Fruit fly (Drosophila melanogaster): Measurements from ENCODE around the gene CG5412.

Gene CG5412

DNA sequence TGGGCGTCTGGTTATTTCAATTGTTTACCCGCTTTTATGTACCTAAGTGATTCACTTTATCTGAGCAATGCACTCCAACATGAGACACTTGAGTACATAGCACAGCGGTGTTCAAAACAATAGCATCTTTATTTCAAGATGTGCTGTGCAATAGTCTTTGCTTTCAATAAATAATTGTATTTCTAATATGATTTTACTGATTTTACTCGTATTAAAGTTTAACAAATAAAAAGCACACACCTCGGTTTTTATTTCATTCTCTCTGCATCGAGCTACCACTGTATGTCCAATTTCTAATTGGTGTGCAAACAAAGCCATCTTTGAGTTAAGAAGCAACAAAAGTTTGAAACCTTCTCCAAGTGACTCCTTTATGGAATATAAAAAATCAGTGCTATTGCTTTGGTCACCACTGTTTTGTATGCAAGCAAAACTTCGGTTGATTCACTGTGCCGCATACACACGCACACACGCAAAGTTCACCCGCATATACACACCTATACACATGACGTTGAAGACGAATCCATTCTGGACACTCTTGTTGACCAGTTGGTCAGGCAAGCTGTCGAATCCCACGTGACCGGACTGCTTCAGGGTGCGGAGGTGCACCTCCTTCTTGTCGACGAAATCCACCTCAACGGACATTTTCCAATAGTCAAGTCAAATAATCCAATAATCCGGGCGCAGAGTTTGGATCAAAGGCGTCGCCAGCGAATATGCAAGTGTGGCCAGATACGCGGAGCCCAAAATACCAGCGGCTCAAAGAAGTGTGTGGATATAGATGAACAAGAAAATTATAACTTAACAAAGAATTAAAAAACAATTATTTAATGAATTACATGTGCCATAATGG is 11.0 kb downstream of the CG5412 start, which contains the start of gene Septin2 (continued):
- TF ChIP-seq repo (GFP tag; optimal IDR thresholded peaks at IDR 0.05) (peak; percentile 54), Aef1 (GFP tag; IDR thresholded peaks at IDR 0.05) (peak; percentile 38; the same call in 1 of the 3 replicates), CG15073 (GFP tag; optimal IDR thresholded peaks at IDR 0.05) (peak; percentile 50), CG14667 (GFP tag; IDR thresholded peaks at IDR 0.05) (peak; percentile 59), unc-4 (GFP tag; IDR thresholded peaks at IDR 0.05; ENCODE audit: partially characterized antibody) (0 out of 2 replicates have a peak, but pooled peaks have one; percentile 32), peb (GFP tag; IDR thresholded peaks at IDR 0.05) (0 out of 2 replicates have a peak, but pooled peaks have one; percentile 15), Dbx (GFP tag; IDR thresholded peaks at IDR 0.05) (no peak), CG32767 (GFP tag; IDR thresholded peaks at IDR 0.05) (peak; percentile 59; the same call in 1 of the 2 replicates), scrt (GFP tag; optimal IDR thresholded peaks at IDR 0.05) (peak; percentile 63), zen (tag; optimal IDR thresholded peaks at IDR 0.05) (peak; percentile 2), vfl (GFP tag; optimal IDR thresholded peaks at IDR 0.05) (no peak), CG8359 (GFP tag; optimal IDR thresholded peaks at IDR 0.05; ENCODE audit: borderline replicate concordance) (peak; percentile 73), ken (GFP tag; IDR thresholded peaks at IDR 0.05) (0 out of 3 replicates have a peak, but pooled peaks have one; percentile 49), sr (GFP tag; IDR thresholded peaks at IDR 0.05) (0 out of 3 replicates have a peak, but pooled peaks have one; percentile 18), dysf (GFP tag; IDR thresholded peaks at IDR 0.05) (peak; percentile 77), CG14710 (tag; optimal IDR thresholded peaks at IDR 0.05) (peak; percentile 85), CG10274 (GFP tag; optimal IDR thresholded peaks at IDR 0.05) (peak; percentile 33), CG2116 (GFP tag; optimal IDR thresholded peaks at IDR 0.05) (peak; percentile 44), gem (tag; optimal IDR thresholded peaks at IDR 0.05) (peak; percentile 88), fru (optimal IDR thresholded peaks at IDR 0.05) (no peak), sna (GFP tag; IDR thresholded peaks at IDR 0.05; ENCODE audit: partially characterized antibody) (peak; percentile 42; the same call in 1 of the 2 replicates), Hmx (GFP tag; optimal IDR thresholded peaks at IDR 0.05) (peak; percentile 12), CkIIα-i1 (GFP tag; IDR thresholded peaks at IDR 0.05) (0 out of 2 replicates have a peak, but pooled peaks have one; percentile 11), ewg (GFP tag; optimal IDR thresholded peaks at IDR 0.05) (peak; percentile 70), CG9797 (GFP tag; optimal IDR thresholded peaks at IDR 0.05) (peak; percentile 68), CG4404 (GFP tag; IDR thresholded peaks at IDR 0.05) (peak; percentile 38), E2f2 (GFP tag; IDR thresholded peaks at IDR 0.05) (peak; percentile 37; the same call in 1 of the 2 replicates), lmd (GFP tag; IDR thresholded peaks at IDR 0.05) (peak; percentile 73), CG8281 (tag; optimal IDR thresholded peaks at IDR 0.05) (peak; percentile 53), Chrac-16 (GFP tag; optimal IDR thresholded peaks at IDR 0.05) (peak; percentile 71), CG33557 (GFP tag; optimal IDR thresholded peaks at IDR 0.05) (peak; percentile 74), crc (GFP tag; optimal IDR thresholded peaks at IDR 0.05) (peak; percentile 53), CG18476 (GFP tag; optimal IDR thresholded peaks at IDR 0.05) (peak; percentile 81), D (optimal IDR thresholded peaks at IDR 0.05) (no peak), D (GFP tag; optimal IDR thresholded peaks at IDR 0.05) (peak; percentile 89), kay (GFP tag; optimal IDR thresholded peaks at IDR 0.05) (peak; percentile 68), Doc3 (GFP tag; IDR thresholded peaks at IDR 0.05; ENCODE audit: partially characterized antibody) (no peak), Fer2 (tag; optimal IDR thresholded peaks at IDR 0.05) (no peak), bigmax (GFP tag; optimal IDR thresholded peaks at IDR 0.05) (no peak), Sry-β (GFP tag; optimal IDR thresholded peaks at IDR 0.05) (peak; percentile 36), CG10959 (GFP tag; IDR thresholded peaks at IDR 0.05) (0 out of 2 replicates have a peak, but pooled peaks have one; percentile 51), CG31224 (GFP tag; IDR thresholded peaks at IDR 0.05) (no peak), Nf-YB (GFP tag; optimal IDR thresholded peaks at IDR 0.05) (peak; percentile 68), CG6854 (GFP tag; optimal IDR thresholded peaks at IDR 0.05) (peak; percentile 54), pum (GFP tag; optimal IDR thresholded peaks at IDR 0.05) (peak; percentile 56), CG16813 (GFP tag; IDR thresholded peaks at IDR 0.05; ENCODE audit: partially characterized antibody) (0 out of 3 replicates have a peak, but pooled peaks have one; percentile 6), CG10321 (GFP tag; IDR thresholded peaks at IDR 0.05) (peak; percentile 47; the same call in 1 of the 2 replicates), CG4617 (GFP tag; optimal IDR thresholded peaks at IDR 0.05; ENCODE audit: borderline replicate concordance) (no peak)

Data from whole organism, embryonic.